Worm (Caenorhabditis elegans) whole organism, L4 larva: ENCODE results near the gene Y37D8A.2.

Experiments
- ceh-62 ChIP-seq: sonication (generic microtip); optimal IDR thresholded peaks from 2 replicates; lab custom pipeline; 2017; ENCODE audit warnings: missing biosample characterization, missing genetic modification characterization
- ces-1 ChIP-seq: fragments of 150-350 bp; sonication (generic microtip); optimal IDR thresholded peaks from 4 replicates; lab custom pipeline; 2014; ENCODE audit warnings: missing biosample characterization, missing genetic modification reagents, missing genetic modification characterization
- egl-27 ChIP-seq: sonication (generic microtip); optimal IDR thresholded peaks from 3 replicates; lab custom pipeline; 2017; ENCODE audit warnings: missing biosample characterization, missing genetic modification reagents, missing genetic modification characterization
- lin-13 ChIP-seq: fragments of 150-350 bp; optimal IDR thresholded peaks from 2 replicates; lab custom pipeline; 2014; ENCODE audit warnings: missing biosample characterization, missing genetic modification reagents, missing genetic modification characterization
- lin-15B ChIP-seq: fragments of 150-350 bp; sonication (generic microtip); optimal IDR thresholded peaks from 3 replicates; lab custom pipeline; 2014; ENCODE audit warnings: missing biosample characterization, missing genetic modification characterization
- lsy-2 ChIP-seq, 2 experiments: fragments of 150-350 bp in 1 of 2; sonication (generic microtip) in 1 of 2; optimal IDR thresholded peaks; 2 replicates each; lab custom pipeline; 2014 to 2017; ENCODE audit warnings: missing biosample characterization in 2 of 2, missing genetic modification characterization in 2 of 2
- mep-1 ChIP-seq: fragments of 150-350 bp; sonication (generic microtip); optimal IDR thresholded peaks from 3 replicates; lab custom pipeline; 2014; ENCODE audit warnings: missing biosample characterization, missing genetic modification characterization
- nhr-28 ChIP-seq: fragments of 150-350 bp; optimal IDR thresholded peaks from 2 replicates; lab custom pipeline; 2014; ENCODE audit warnings: missing biosample characterization, missing genetic modification characterization
- sdz-12 ChIP-seq: fragments of 200-800 bp; sonication (Bioruptor generic); optimal IDR thresholded peaks from 2 replicates; lab custom pipeline; 2018; ENCODE audit warnings: mild to moderate bottlenecking, missing genetic modification characterization, missing compliant biosample characterization
- snpc-1.2 ChIP-seq: fragments of 200-800 bp; sonication (Bioruptor generic); IDR thresholded peaks from 2 replicates; pipeline ENCODE4 v1.3.6; 2022; ENCODE audit warnings: missing genetic modification reagents, missing genetic modification characterization, missing compliant biosample characterization
- unc-39 ChIP-seq: sonication (generic microtip); optimal IDR thresholded peaks from 2 replicates; lab custom pipeline; 2017; ENCODE audit warnings: missing biosample characterization, missing genetic modification characterization
- unc-62 ChIP-seq, 3 experiments: fragments of 150-350 bp in 1 of 3; sonication (generic microtip); optimal IDR thresholded peaks in 2 of 3; peaks in 1 of 3; 1 replicate in 1 of 3; 2 replicates in 2 of 3; lab custom pipeline; 2014 to 2017; ENCODE audit warnings: missing biosample characterization in 3 of 3, missing genetic modification characterization in 3 of 3, missing genetic modification reagents in 3 of 3, missing genotype in 1 of 3
- zip-11 ChIP-seq: fragments of 200-800 bp; sonication (Bioruptor generic); IDR thresholded peaks from 2 replicates; pipeline ENCODE4 v1.3.6; 2022; ENCODE audit warnings: missing genetic modification characterization, missing compliant biosample characterization

DNA sequence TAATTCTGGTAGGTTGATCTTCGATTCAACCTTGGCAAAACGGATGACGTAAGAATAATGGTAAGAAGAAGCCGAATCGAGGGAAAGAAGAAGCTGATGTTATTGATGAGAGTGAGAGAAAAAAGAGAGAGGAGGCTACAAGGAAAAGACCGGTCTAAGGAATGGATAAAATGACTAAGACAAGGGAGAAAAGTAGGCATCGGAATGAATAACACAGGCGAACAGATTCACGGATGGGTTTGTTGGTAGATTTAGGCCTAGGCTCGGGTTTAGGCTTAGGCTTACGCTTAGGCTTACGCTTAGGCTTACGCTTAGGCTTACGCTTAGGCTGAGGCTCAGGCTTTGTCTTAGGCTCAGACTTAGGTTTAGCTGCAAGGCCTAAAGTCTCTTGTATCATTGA is 21.5 kb upstream of the Y37D8A.2 start, which contains the start of gene agmo-1:
- TF ChIP-seq sdz-12 (GFP tag; lab: Kevin White, UChicago): no peak
- no peak for TF ChIP-seq lsy-2 (tag; optimal IDR thresholded peaks at IDR 0.05; lab: Kevin White, UChicago)
- no peak for TF ChIP-seq lin-15B (tag; lab: Kevin White, UChicago)
- TF ChIP-seq unc-39 (tag; lab: Kevin White, UChicago): no peak
- no peak for TF ChIP-seq ces-1
- TF ChIP-seq lin-13 (GFP tag; lab: Kevin White, UChicago): no peak
- TF ChIP-seq mep-1 (tag; lab: Kevin White, UChicago): no peak
- no peak for TF ChIP-seq unc-62 (GFP tag; optimal IDR thresholded peaks at IDR 0.05 in 1 of 2; lab: Kevin White, UChicago)
- no peak for TF ChIP-seq unc-62 (tag; optimal IDR thresholded peaks at IDR 0.05; lab: Kevin White, UChicago)
- no peak for TF ChIP-seq egl-27 (tag; lab: Kevin White, UChicago)
- no peak for TF ChIP-seq ceh-62 (tag; lab: Kevin White, UChicago)
- TF ChIP-seq nhr-28: peak; percentile 9
- TF ChIP-seq zip-11 (GFP tag; lab: Robert Waterston, UW): no peak
- no peak for TF ChIP-seq snpc-1.2 (GFP tag; lab: Robert Waterston, UW)
